Worm (Caenorhabditis elegans): Measurements from ENCODE around the gene tpa-1.

Gene tpa-1

ce11 chrIV:118786-119185 is 27.0 kb downstream of the tpa-1 start:
- no peak for TF ChIP-seq hlh-30 (tag; optimal IDR thresholded peaks at IDR 0.05; ENCODE audit: insufficient read depth)
- peak; percentile 38 for TF ChIP-seq lin-38 (GFP tag; IDR thresholded peaks at IDR 0.05)
- TF ChIP-seq F26F4.8 (GFP tag; conservative IDR thresholded peaks at IDR 0.05), result 0 out of 2 replicates have a peak, but pooled peaks have one; percentile 13

DNA sequence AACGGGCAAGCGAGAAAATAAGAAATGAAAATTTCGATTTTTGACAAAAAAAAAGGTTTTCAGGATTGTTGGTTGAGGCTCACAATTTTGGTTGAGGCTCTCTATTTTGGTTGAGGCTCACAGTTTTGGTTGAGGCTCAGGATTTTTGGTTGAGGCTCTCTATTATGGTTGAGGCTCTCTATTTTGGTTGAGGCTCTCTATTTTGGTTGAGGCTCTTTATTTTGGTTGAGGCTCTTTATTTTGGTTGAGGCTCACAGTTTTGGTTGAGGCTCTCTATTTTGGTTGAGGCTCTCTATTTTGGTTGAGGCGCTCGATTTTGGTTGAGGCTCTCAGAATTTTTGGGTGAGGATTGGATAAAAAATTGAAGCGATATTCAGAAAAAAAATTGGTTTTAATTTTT is 28.0 kb downstream of the tpa-1 start:
- TF ChIP-seq spr-1 (tag; optimal IDR thresholded peaks at IDR 0.05), result no peak
- no peak for TF ChIP-seq rbr-2 (tag; optimal IDR thresholded peaks at IDR 0.05)

DNA sequence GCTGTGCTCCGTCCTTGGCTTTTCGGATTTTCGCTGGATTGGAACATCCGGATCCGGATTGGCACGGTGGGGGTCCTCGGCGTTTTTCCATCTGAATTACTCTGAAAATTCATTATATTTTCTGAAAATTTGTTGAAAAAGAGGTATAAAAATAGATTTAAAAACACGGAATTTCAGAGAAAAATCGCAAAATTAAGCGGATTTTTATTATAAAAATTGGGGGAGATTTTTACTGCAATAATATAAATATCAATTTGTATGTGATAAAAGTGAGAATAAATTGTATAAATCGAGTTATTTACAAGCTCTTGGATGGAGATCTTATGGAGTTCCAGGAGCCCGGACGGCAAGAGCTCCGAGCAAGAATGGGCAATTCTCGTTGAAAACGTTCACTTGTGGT is 29.8 kb downstream of the tpa-1 start, which contains the start of gene tut-1:
Gene tut-1, minus strand, starts transcription at position 101 of the 400 bp plus-strand sequence.
- TF ChIP-seq unc-39 (tag; optimal IDR thresholded peaks at IDR 0.05), result no peak
- no peak for TF ChIP-seq nhr-102 (tag; optimal IDR thresholded peaks at IDR 0.05)
- TF ChIP-seq zfp-2 (tag; optimal IDR thresholded peaks at IDR 0.05), result no peak
- TF ChIP-seq fkh-10 (GFP tag; optimal IDR thresholded peaks at IDR 0.05), result no peak
- TF ChIP-seq aha-1 (tag), result no peak
- TF ChIP-seq lin-1 (GFP tag; IDR thresholded peaks at IDR 0.05), result no peak
- no peak for TF ChIP-seq zag-1 (tag; optimal IDR thresholded peaks at IDR 0.05)
- TF ChIP-seq nhr-237 (tag; optimal IDR thresholded peaks at IDR 0.05), result no peak
- TF ChIP-seq F49E8.2 (tag; optimal IDR thresholded peaks at IDR 0.05; ENCODE audit: borderline replicate concordance), result no peak
- no peak for TF ChIP-seq Y105C5A.15 (GFP tag; IDR thresholded peaks at IDR 0.05)
- TF ChIP-seq pha-4 (GFP tag; IDR thresholded peaks at IDR 0.05), result no peak
- TF ChIP-seq pha-4 (tag; optimal IDR thresholded peaks at IDR 0.05), result no peak
- no peak for TF ChIP-seq daf-8 (GFP tag; IDR thresholded peaks at IDR 0.05)
- TF ChIP-seq ceh-82 (tag; optimal IDR thresholded peaks at IDR 0.05), result no peak
- TF ChIP-seq ctbp-1 (GFP tag; IDR thresholded peaks at IDR 0.05), result no peak
- TF ChIP-seq spr-1 (tag; optimal IDR thresholded peaks at IDR 0.05), result no peak
- TF ChIP-seq F10B5.3 (tag; optimal IDR thresholded peaks at IDR 0.05), result no peak
- no peak for TF ChIP-seq egl-43 (GFP tag; IDR thresholded peaks at IDR 0.05)
- TF ChIP-seq ceh-32 (tag; optimal IDR thresholded peaks at IDR 0.05; ENCODE audit: poor library complexity), result no peak

DNA sequence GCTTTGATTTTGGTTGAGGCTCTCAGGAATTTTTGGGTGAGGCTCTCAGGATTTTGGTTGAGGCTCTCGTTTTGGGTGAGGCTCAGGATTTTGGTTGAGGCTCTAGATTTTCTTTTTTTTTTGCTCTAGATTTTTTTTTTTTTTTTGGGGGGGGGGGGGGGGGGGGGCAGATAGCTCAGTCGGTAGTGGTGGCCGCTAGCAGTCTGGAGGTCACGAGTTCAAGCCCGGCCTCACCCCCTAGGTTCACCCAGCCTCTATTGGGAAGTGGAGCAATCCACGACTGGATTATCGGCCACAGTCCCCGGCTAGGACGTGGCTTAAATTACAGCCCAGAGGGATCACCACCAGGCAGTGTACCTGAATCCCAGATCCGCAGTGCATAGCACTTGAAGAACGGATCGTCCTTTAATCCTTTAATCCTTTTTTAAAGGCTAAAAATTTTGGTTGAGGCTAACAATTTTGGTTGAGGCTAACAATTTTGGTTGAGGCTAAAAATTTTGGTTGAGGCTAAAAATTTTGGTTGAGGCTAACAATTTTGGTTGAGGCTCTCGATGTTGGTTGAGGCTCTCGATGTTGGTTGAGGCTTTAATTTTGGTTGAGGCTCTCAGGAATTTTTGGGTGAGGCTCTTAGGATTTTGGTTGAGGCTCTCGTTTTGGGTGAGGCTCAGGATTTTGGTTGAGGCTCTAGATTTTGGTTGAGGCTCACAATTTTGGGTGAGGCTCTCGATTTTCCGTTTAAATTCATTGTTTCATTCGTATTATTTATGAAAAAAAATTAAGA is 31.3 kb downstream of the tpa-1 start:
- TF ChIP-seq set-16 (GFP tag; IDR thresholded peaks at IDR 0.05), result peak; percentile 85

DNA sequence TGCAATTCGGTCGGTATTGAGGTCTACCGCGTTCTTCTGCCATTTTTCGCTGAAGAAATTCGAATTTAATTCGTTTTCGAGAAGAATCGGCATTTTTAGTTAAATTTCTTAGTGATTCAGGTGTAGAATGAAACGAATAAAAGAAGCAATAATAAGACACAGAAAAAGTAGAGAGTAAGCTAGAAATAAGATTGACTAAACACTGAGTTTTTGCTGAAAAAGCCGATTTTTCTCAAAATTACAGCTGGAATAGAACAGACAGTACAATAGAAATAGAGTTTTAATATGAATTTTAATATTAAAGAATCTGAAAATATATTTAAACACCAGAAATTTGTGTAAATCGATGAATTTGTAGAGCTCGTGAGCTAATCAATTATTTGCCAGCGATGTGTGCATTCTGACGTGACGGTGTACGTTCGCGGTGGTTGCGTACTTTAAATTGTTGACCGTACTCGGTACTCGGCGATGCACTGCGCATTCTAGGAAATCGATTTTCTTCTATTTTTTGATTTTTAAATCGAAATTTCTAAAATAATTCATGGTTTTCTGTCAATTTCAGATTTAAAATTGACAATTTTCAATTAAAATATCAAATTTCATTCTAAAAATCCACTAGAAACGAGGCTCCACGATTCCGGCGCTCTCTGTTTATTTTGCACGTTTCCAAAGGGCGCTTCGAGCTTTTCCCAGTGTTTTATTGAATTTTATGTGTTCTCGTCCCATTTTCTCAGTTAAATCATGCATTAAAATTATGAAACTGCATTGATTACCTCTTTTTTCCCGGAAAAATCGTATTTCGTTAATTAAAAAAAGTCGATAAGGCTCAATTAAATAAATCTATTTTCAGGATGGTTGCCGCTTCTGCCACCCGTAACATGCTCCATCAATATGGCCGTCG is 34.4 kb downstream of the tpa-1 start, which contains the start of the genes grld-1 and cox-6C:
Gene grld-1, minus strand, starts transcription at position 51 of the 901 bp plus-strand sequence.
Gene cox-6C, plus strand, starts transcription at position 851 of the 901 bp plus-strand sequence.
- no peak for TF ChIP-seq spr-3 (GFP tag; optimal IDR thresholded peaks at IDR 0.05)
- peak; percentile 54 for TF ChIP-seq hlh-11 (tag; optimal IDR thresholded peaks at IDR 0.05)
- no peak for TF ChIP-seq zag-1 (tag; optimal IDR thresholded peaks at IDR 0.05)
- no peak for TF ChIP-seq D1046.2 (GFP tag; IDR thresholded peaks at IDR 0.05)
- TF ChIP-seq daf-19 (GFP tag; conservative IDR thresholded peaks at IDR 0.05), result no peak
- TF ChIP-seq ceh-82 (tag; optimal IDR thresholded peaks at IDR 0.05), result no peak
- TF ChIP-seq Y48G9A.11 (GFP tag; IDR thresholded peaks at IDR 0.05), result no peak
- TF ChIP-seq F44E2.7 (GFP tag; IDR thresholded peaks at IDR 0.05), result no peak
- TF ChIP-seq R02D3.7 (tag; optimal IDR thresholded peaks at IDR 0.05), result no peak
- no peak for TF ChIP-seq lin-15B (tag; optimal IDR thresholded peaks at IDR 0.05)
- no peak for TF ChIP-seq F26F4.8 (GFP tag; conservative IDR thresholded peaks at IDR 0.05)
- TF ChIP-seq nhr-28 (tag; optimal IDR thresholded peaks at IDR 0.05), result peak; percentile 37
- TF ChIP-seq hif-1 (tag; optimal IDR thresholded peaks at IDR 0.05), result peak in 1 of 2 experiments; percentile 85
- TF ChIP-seq lin-38 (GFP tag; IDR thresholded peaks at IDR 0.05), result peak; percentile 64
- TF ChIP-seq T20F7.1 (GFP tag; optimal IDR thresholded peaks at IDR 0.05), result peak; percentile 98
- peak; percentile 73 for TF ChIP-seq mes-2 (tag; optimal IDR thresholded peaks at IDR 0.05; ENCODE audit: poor library complexity, severe bottlenecking)
- TF ChIP-seq unc-130 (GFP tag; optimal IDR thresholded peaks at IDR 0.05), result peak; percentile 40
- TF ChIP-seq daf-16 (GFP tag; optimal IDR thresholded peaks at IDR 0.05), result no peak
- peak; percentile 65 for TF ChIP-seq daf-16 (tag; optimal IDR thresholded peaks at IDR 0.05)
- TF ChIP-seq nhr-77 (tag; optimal IDR thresholded peaks at IDR 0.05), result peak; percentile 49
- no peak for TF ChIP-seq tra-1 (GFP tag; IDR thresholded peaks at IDR 0.05)
- peak; percentile 20 for TF ChIP-seq lin-13 (GFP tag; optimal IDR thresholded peaks at IDR 0.05)

Data from whole organism, L4 larva.